Fruit fly (Drosophila melanogaster): ENCODE data around the gene MtnB.

Gene MtnB

dm6 chr3R:20503646-20504045, at the start of gene MtnB:
Gene MtnB, minus strand, starts transcription at chr3R:20503746.
- TF ChIP-seq Ets98B (GFP tag; IDR thresholded peaks at IDR 0.05) (no peak), gl (tag; optimal IDR thresholded peaks at IDR 0.05) (no peak), CG34367 (tag; optimal IDR thresholded peaks at IDR 0.05) (no peak), CG8159 (tag; optimal IDR thresholded peaks at IDR 0.05) (no peak), CG4496 (GFP tag; IDR thresholded peaks at IDR 0.05) (0 out of 3 replicates have a peak, but pooled peaks have one; percentile 19), CG10348 (GFP tag; IDR thresholded peaks at IDR 0.05) (no peak), CG8301 (tag; optimal IDR thresholded peaks at IDR 0.05) (no peak)

dm6 chr3R:20552093-20552492, 48.5 kb upstream of the MtnB start, which contains the start of gene Stat92E:
Gene Stat92E, minus strand, starts transcription at chr3R:20552311.
- TF ChIP-seq Pif1B (GFP tag; optimal IDR thresholded peaks at IDR 0.05): no peak
- TF ChIP-seq D1 (tag; optimal IDR thresholded peaks at IDR 0.05): no peak
- no peak for TF ChIP-seq fd96Ca (GFP tag; IDR thresholded peaks at IDR 0.05)
- TF ChIP-seq CG17806 (tag; optimal IDR thresholded peaks at IDR 0.05): no peak
- no peak for TF ChIP-seq CG13204 (GFP tag; optimal IDR thresholded peaks at IDR 0.05)
- TF ChIP-seq CG8159 (tag; optimal IDR thresholded peaks at IDR 0.05): no peak
- TF ChIP-seq CG12605 (GFP tag; IDR thresholded peaks at IDR 0.05): no peak
- no peak for TF ChIP-seq Snoo (tag; optimal IDR thresholded peaks at IDR 0.05)
- TF ChIP-seq CG32121 (GFP tag; IDR thresholded peaks at IDR 0.05): no peak

- TF ChIP-seq CG12605 (GFP tag; IDR thresholded peaks at IDR 0.05) (peak; percentile 37; the same call in 1 of the 2 replicates), EcR (GFP tag; optimal IDR thresholded peaks at IDR 0.05) (no peak)
Measured at dm6 chr3R:20551487-20552079, 48.0 kb upstream of the MtnB start.

DNA sequence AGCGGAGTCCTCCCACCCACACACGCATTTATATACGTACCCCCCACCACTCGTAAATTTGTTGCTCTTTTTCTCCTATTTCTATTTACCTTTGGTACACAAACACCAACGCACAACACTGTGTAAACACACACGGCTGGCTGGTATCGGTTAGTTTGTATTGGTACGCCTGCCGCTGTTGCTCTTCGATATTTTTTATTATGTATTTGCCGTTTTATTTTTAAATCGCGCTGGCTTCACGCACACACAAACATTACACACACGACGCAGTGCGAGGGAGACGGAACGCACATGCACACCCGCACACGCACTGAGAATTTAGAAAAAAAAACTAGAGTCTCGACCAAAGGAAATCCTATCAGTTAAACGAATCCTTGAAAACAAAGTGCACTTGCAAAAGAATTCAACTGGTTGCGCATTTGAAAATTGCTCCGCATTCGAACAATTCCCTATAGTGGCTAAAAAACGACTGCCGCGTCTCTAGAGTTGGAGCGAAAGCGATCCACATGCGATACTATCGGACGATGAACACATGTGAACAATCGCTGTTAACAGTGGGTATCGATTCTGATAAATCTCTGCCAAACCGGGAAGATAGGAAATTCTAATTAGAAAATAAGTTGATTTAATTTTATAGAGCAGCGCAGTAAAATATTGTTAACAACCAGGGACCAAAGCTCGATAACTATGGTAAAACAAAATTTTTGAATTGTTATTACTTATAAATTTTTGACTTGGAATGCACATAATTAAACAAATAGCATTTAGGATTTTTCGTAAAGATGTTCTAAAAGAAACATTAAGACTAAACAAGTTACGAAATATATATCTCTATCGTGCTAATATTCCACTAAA, 47.3 kb upstream of the MtnB start:
- TF ChIP-seq Snoo (tag; optimal IDR thresholded peaks at IDR 0.05) (peak; percentile 27), gl (tag; optimal IDR thresholded peaks at IDR 0.05) (peak; percentile 59), CG34367 (tag; optimal IDR thresholded peaks at IDR 0.05) (peak; percentile 14), CG10348 (GFP tag; IDR thresholded peaks at IDR 0.05) (no peak), CG17806 (tag; optimal IDR thresholded peaks at IDR 0.05) (peak; percentile 6), CG13204 (GFP tag; optimal IDR thresholded peaks at IDR 0.05) (peak; percentile 60), CG8301 (tag; optimal IDR thresholded peaks at IDR 0.05) (peak; percentile 33), fd96Ca (GFP tag; IDR thresholded peaks at IDR 0.05) (peak; percentile 63; the same call in 2 of the 3 replicates), Pif1A (GFP tag; optimal IDR thresholded peaks at IDR 0.05) (peak; percentile 38), CG12605 (GFP tag; IDR thresholded peaks at IDR 0.05) (peak; percentile 69), CG32121 (GFP tag; IDR thresholded peaks at IDR 0.05) (peak; percentile 72), CG14655 (GFP tag; optimal IDR thresholded peaks at IDR 0.05) (peak; percentile 28), CG4496 (GFP tag; IDR thresholded peaks at IDR 0.05) (peak; percentile 73; the same call in 2 of the 3 replicates), Ets98B (GFP tag; IDR thresholded peaks at IDR 0.05) (peak; percentile 55), Pif1B (GFP tag; optimal IDR thresholded peaks at IDR 0.05) (peak; percentile 64), EcR (GFP tag; optimal IDR thresholded peaks at IDR 0.05) (no peak), CG9948 (tag; optimal IDR thresholded peaks at IDR 0.05) (no peak), CG15710 (tag; optimal IDR thresholded peaks at IDR 0.05) (peak; percentile 13), rn (GFP tag; IDR thresholded peaks at IDR 0.05) (no peak)

DNA sequence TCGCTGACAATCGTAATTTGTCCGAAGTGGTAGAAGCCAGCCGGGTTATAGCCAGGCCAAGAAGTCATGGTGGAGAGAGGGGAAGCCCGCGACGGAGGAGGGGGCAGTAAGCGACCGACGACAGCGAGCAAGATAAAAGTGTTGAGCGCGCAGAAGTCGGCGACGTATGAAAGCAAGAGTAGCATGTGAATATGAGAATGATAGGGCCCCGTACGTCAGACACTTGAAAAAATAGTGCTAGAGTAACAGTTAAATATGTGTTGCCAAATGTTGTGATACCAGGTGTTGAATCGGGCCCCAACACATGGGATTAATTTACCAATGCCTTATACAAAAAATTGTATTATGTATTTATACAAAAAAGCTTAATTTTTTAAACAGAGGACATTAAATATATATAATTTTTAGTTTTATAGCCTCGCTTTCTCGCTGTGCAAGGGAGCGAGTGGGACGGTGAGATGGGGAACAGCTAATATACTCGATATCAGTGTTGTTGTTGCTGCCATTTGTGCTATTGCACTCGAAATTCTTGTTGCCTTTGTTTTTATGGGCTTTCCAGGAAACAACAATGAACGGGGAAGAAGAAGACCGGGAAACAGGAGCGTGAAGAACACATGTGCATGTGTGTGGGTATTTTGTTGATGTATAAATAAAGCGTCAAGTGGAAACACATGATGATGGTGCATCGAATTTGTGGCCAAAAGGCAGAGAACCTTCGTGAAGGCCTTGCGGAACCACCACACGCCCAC, 46.5 kb upstream of the MtnB start:
- peak; percentile 90 for TF ChIP-seq CG14655 (GFP tag; optimal IDR thresholded peaks at IDR 0.05)
- no peak for TF ChIP-seq D1 (tag; optimal IDR thresholded peaks at IDR 0.05)
- peak; percentile 76 for TF ChIP-seq EcR (GFP tag; optimal IDR thresholded peaks at IDR 0.05)
- TF ChIP-seq CG32121 (GFP tag; IDR thresholded peaks at IDR 0.05): peak; percentile 85
- TF ChIP-seq Pif1B (GFP tag; optimal IDR thresholded peaks at IDR 0.05): peak; percentile 86
- peak; percentile 73 for TF ChIP-seq CG12605 (GFP tag; IDR thresholded peaks at IDR 0.05)
- peak; percentile 74; the same call in 1 of the 2 replicates for TF ChIP-seq Ets98B (GFP tag; IDR thresholded peaks at IDR 0.05)
- TF ChIP-seq CG8301 (tag; optimal IDR thresholded peaks at IDR 0.05): peak; percentile 79
- TF ChIP-seq CG4496 (GFP tag; IDR thresholded peaks at IDR 0.05): peak; percentile 91
- peak; percentile 79 for TF ChIP-seq CG34367 (tag; optimal IDR thresholded peaks at IDR 0.05)
- TF ChIP-seq CG13204 (GFP tag; optimal IDR thresholded peaks at IDR 0.05): peak; percentile 60
- peak; percentile 45; the same call in 1 of the 2 replicates for TF ChIP-seq rn (GFP tag; IDR thresholded peaks at IDR 0.05)
- TF ChIP-seq CG10348 (GFP tag; IDR thresholded peaks at IDR 0.05): no peak
- TF ChIP-seq CG9948 (tag; optimal IDR thresholded peaks at IDR 0.05): peak; percentile 88
- peak; percentile 87 for TF ChIP-seq CG17806 (tag; optimal IDR thresholded peaks at IDR 0.05)
- TF ChIP-seq CG8159 (tag; optimal IDR thresholded peaks at IDR 0.05): peak; percentile 93
- peak; percentile 86 for TF ChIP-seq Snoo (tag; optimal IDR thresholded peaks at IDR 0.05)
- peak; percentile 91 for TF ChIP-seq CG15710 (tag; optimal IDR thresholded peaks at IDR 0.05)
- TF ChIP-seq gl (tag; optimal IDR thresholded peaks at IDR 0.05): peak; percentile 61
- peak; percentile 85 for TF ChIP-seq Pif1A (GFP tag; optimal IDR thresholded peaks at IDR 0.05)
- TF ChIP-seq fd96Ca (GFP tag; IDR thresholded peaks at IDR 0.05): peak; percentile 87

All from whole organism, pupa.